Fruit fly (Drosophila melanogaster) whole organism, embryonic: ENCODE data around the gene Fatp1.

ENCODE experiments used
- Ada2b ChIP-seq: fragments of 200-800 bp; sonication (Bioruptor generic); IDR thresholded peaks from 2 replicates; pipeline ENCODE4 v1.3.6; 2022; ENCODE audit warnings: missing biosample characterization, missing genetic modification characterization
- Bdp1 ChIP-seq: fragments of 200-800 bp; sonication (Bioruptor generic); optimal IDR thresholded peaks from 3 replicates; lab custom pipeline; 2016; ENCODE audit warnings: missing biosample characterization, missing genetic modification characterization
- Bgb ChIP-seq: fragments of 200-800 bp; sonication (Bioruptor generic); IDR thresholded peaks from 2 replicates; pipeline ENCODE4 v1.3.6; 2022; ENCODE audit warnings: missing biosample characterization, missing genetic modification characterization; ENCODE audit not compliant: partially characterized antibody
- CG10431 ChIP-seq: fragments of 200-800 bp; sonication (Bioruptor generic); optimal IDR thresholded peaks from 3 replicates; lab custom pipeline; 2018; ENCODE audit warnings: missing biosample characterization, mild to moderate bottlenecking, missing genetic modification characterization
- CG12769 ChIP-seq: fragments of 200-800 bp; sonication (Bioruptor generic); optimal IDR thresholded peaks from 2 replicates; lab custom pipeline; 2019; ENCODE audit warnings: missing biosample characterization, mild to moderate bottlenecking, missing genetic modification characterization, moderate library complexity
- CG12942 ChIP-seq: fragments of 200-800 bp; sonication (Bioruptor generic); optimal IDR thresholded peaks from 3 replicates; lab custom pipeline; 2016; ENCODE audit warnings: missing biosample characterization, missing genetic modification characterization
- CG14441 ChIP-seq: fragments of 200-800 bp; sonication (Bioruptor generic); IDR thresholded peaks from 2 replicates; pipeline ENCODE4 v1.3.6; 2022; ENCODE audit warnings: missing biosample characterization, missing genetic modification characterization
- CG14860 ChIP-seq: fragments of 200-800 bp; sonication (Bioruptor generic); IDR thresholded peaks from 3 replicates; pipeline ENCODE4 v1.3.6; 2022; ENCODE audit warnings: missing biosample characterization, missing genetic modification characterization; ENCODE audit not compliant: partially characterized antibody
- CG1603 ChIP-seq: fragments of 200-800 bp; sonication (Bioruptor generic); optimal IDR thresholded peaks from 2 replicates; lab custom pipeline; 2019; ENCODE audit warnings: missing biosample characterization, mild to moderate bottlenecking, missing genetic modification characterization, moderate library complexity
- CG17361 ChIP-seq: fragments of 200-800 bp; sonication (Bioruptor generic); IDR thresholded peaks from 3 replicates; pipeline ENCODE4 v1.3.6; 2022; ENCODE audit warnings: missing biosample characterization, missing genetic modification characterization
- CG3163 ChIP-seq: fragments of 200-800 bp; sonication (Bioruptor generic); optimal IDR thresholded peaks from 3 replicates; lab custom pipeline; 2016; ENCODE audit warnings: missing biosample characterization, missing genetic modification characterization
- CG6654 ChIP-seq: fragments of 200-800 bp; sonication (Bioruptor generic); optimal IDR thresholded peaks from 2 replicates; lab custom pipeline; 2017; ENCODE audit warnings: missing biosample characterization, mild to moderate bottlenecking, missing genetic modification characterization
- CG7357 ChIP-seq: fragments of 200-800 bp; sonication (Bioruptor generic); IDR thresholded peaks from 3 replicates; pipeline ENCODE4 v1.3.6; 2022; ENCODE audit warnings: missing biosample characterization, missing genetic modification characterization
- CG7839 ChIP-seq: fragments of 200-800 bp; sonication (Bioruptor generic); optimal IDR thresholded peaks from 3 replicates; lab custom pipeline; 2018; ENCODE audit warnings: missing biosample characterization, mild to moderate bottlenecking, missing genetic modification characterization, moderate library complexity
- CG8290 ChIP-seq, 3 experiments: fragments of 200-800 bp; sonication (Bioruptor generic); optimal IDR thresholded peaks; 2 replicates each; lab custom pipeline; 2016 to 2019; ENCODE audit warnings: missing biosample characterization in 3 of 3, missing genetic modification characterization in 3 of 3, mild to moderate bottlenecking in 2 of 3, moderate library complexity in 1 of 3
- Dbx ChIP-seq: fragments of 200-800 bp; sonication (Bioruptor generic); IDR thresholded peaks from 3 replicates; pipeline ENCODE4 v1.3.6; 2022; ENCODE audit warnings: missing biosample characterization, missing genetic modification characterization
- Dek ChIP-seq: fragments of 200-800 bp; sonication (Bioruptor generic); optimal IDR thresholded peaks from 3 replicates; lab custom pipeline; 2019; ENCODE audit warnings: missing biosample characterization, mild to moderate bottlenecking, missing genetic modification characterization, moderate library complexity
- E2f1 ChIP-seq: fragments of 200-800 bp; sonication (Bioruptor generic); IDR thresholded peaks from 2 replicates; pipeline ENCODE4 v1.3.6; 2022; ENCODE audit warnings: missing biosample characterization, missing genetic modification characterization
- E2f2 ChIP-seq: fragments of 200-800 bp; sonication (Bioruptor generic); IDR thresholded peaks from 2 replicates; pipeline ENCODE4 v1.3.6; 2022; ENCODE audit warnings: missing biosample characterization, missing genetic modification characterization
- ERR ChIP-seq: fragments of 200-800 bp; sonication (Bioruptor generic); optimal IDR thresholded peaks from 2 replicates; lab custom pipeline; 2016; ENCODE audit warnings: missing biosample characterization, missing genetic modification characterization
- Hand ChIP-seq: fragments of 200-800 bp; sonication (Bioruptor generic); optimal IDR thresholded peaks from 2 replicates; lab custom pipeline; 2017; ENCODE audit warnings: mild to moderate bottlenecking, missing biosample characterization, missing genetic modification reagents, missing genetic modification characterization
- Hr51 ChIP-seq, 2 experiments: fragments of 200-800 bp; sonication (Bioruptor generic); optimal IDR thresholded peaks; 2 replicates in 1 of 2; 3 replicates in 1 of 2; lab custom pipeline; 2016 to 2018; ENCODE audit warnings: missing biosample characterization in 2 of 2, missing genetic modification characterization in 2 of 2, mild to moderate bottlenecking in 1 of 2, moderate library complexity in 1 of 2
- Jarid2 ChIP-seq: fragments of 200-800 bp; sonication (Bioruptor generic); optimal IDR thresholded peaks from 3 replicates; lab custom pipeline; 2017; ENCODE audit warnings: mild to moderate bottlenecking, missing biosample characterization, missing genetic modification reagents, missing genetic modification characterization
- MBD-R2 ChIP-seq: fragments of 200-800 bp; sonication (Bioruptor generic); IDR thresholded peaks from 2 replicates; pipeline ENCODE4 v1.3.6; 2022; ENCODE audit warnings: missing biosample characterization, missing genetic modification characterization
- MESR4 ChIP-seq: fragments of 200-800 bp; sonication (Bioruptor generic); optimal IDR thresholded peaks from 2 replicates; lab custom pipeline; 2018; ENCODE audit warnings: missing biosample characterization, mild to moderate bottlenecking, missing genetic modification characterization, moderate library complexity
- Sin3A ChIP-seq: fragments of >200 bp; optimal IDR thresholded peaks from 2 replicates; lab custom pipeline; 2018
- Xrp1 ChIP-seq: fragments of 200-800 bp; sonication (Bioruptor generic); IDR thresholded peaks from 2 replicates; pipeline ENCODE4 v1.3.6; 2022; ENCODE audit warnings: missing biosample characterization, missing genetic modification characterization
- amos ChIP-seq: fragments of 200-800 bp; sonication (Bioruptor generic); IDR thresholded peaks from 2 replicates; pipeline ENCODE4 v1.3.6; 2022; ENCODE audit warnings: missing biosample characterization, missing genetic modification characterization; ENCODE audit not compliant: partially characterized antibody
- az2 ChIP-seq: fragments of 200-800 bp; sonication (Bioruptor generic); optimal IDR thresholded peaks from 3 replicates; lab custom pipeline; 2016; ENCODE audit warnings: missing biosample characterization, missing genetic modification characterization
- chm ChIP-seq: fragments of 200-800 bp; sonication (Bioruptor generic); IDR thresholded peaks from 2 replicates; pipeline ENCODE4 v1.3.6; 2022; ENCODE audit warnings: missing biosample characterization, missing genetic modification characterization
- ci ChIP-seq: fragments of 200-800 bp; sonication (Bioruptor generic); IDR thresholded peaks from 3 replicates; pipeline ENCODE4 v1.3.6; 2022; ENCODE audit warnings: missing biosample characterization, missing genetic modification characterization
- dm ChIP-seq: fragments of 200-800 bp; sonication (Bioruptor generic); optimal IDR thresholded peaks from 3 replicates; lab custom pipeline; 2016; ENCODE audit warnings: missing biosample characterization, missing genetic modification characterization
- dpn ChIP-seq, 2 experiments: fragments of 200-800 bp; sonication (Bioruptor generic); optimal IDR thresholded peaks; 3 replicates each; lab custom pipeline; 2016; ENCODE audit warnings: missing biosample characterization in 2 of 2, missing genetic modification characterization in 2 of 2
- fd64A ChIP-seq: fragments of 200-800 bp; sonication (Bioruptor generic); optimal IDR thresholded peaks from 3 replicates; lab custom pipeline; 2018; ENCODE audit warnings: missing biosample characterization, mild to moderate bottlenecking, missing genetic modification characterization
- hb ChIP-seq: fragments of 200-800 bp; sonication (Bioruptor generic); IDR thresholded peaks from 3 replicates; pipeline ENCODE4 v1.3.6; 2022; ENCODE audit warnings: missing biosample characterization, missing genetic modification characterization; ENCODE audit not compliant: partially characterized antibody
- jumu ChIP-seq: fragments of 200-800 bp; sonication (Bioruptor generic); optimal IDR thresholded peaks from 3 replicates; lab custom pipeline; 2016; ENCODE audit warnings: missing biosample characterization, missing genetic modification characterization
- mam ChIP-seq: fragments of 200-800 bp; sonication (Bioruptor generic); optimal IDR thresholded peaks from 3 replicates; lab custom pipeline; 2016; ENCODE audit warnings: missing biosample characterization, missing genetic modification characterization
- mirr ChIP-seq: fragments of 200-800 bp; sonication (Bioruptor generic); optimal IDR thresholded peaks from 3 replicates; lab custom pipeline; 2018; ENCODE audit warnings: missing biosample characterization, mild to moderate bottlenecking, missing genetic modification characterization
- nerfin-2 ChIP-seq: fragments of 200-800 bp; sonication (Bioruptor generic); IDR thresholded peaks from 2 replicates; pipeline ENCODE4 v1.3.6; 2022; ENCODE audit warnings: missing biosample characterization, missing genetic modification characterization; ENCODE audit not compliant: partially characterized antibody
- otp ChIP-seq: fragments of 200-800 bp; sonication (Bioruptor generic); IDR thresholded peaks from 3 replicates; pipeline ENCODE4, ENCODE4 v1.3.6; 2022; ENCODE audit warnings: missing biosample characterization, missing genetic modification characterization
- rib ChIP-seq: fragments of 200-800 bp; sonication (Bioruptor generic); IDR thresholded peaks from 2 replicates; pipeline ENCODE4 v1.3.6; 2022; ENCODE audit warnings: missing biosample characterization, missing genetic modification characterization
- row ChIP-seq: fragments of 200-800 bp; sonication (Bioruptor generic); IDR thresholded peaks from 3 replicates; pipeline ENCODE4 v1.3.6; 2022; ENCODE audit warnings: missing biosample characterization, missing genetic modification characterization
- sd ChIP-seq: fragments of 200-800 bp; sonication (Bioruptor generic); optimal IDR thresholded peaks from 3 replicates; lab custom pipeline; 2018; ENCODE audit warnings: missing biosample characterization, mild to moderate bottlenecking, missing genetic modification characterization, moderate library complexity
- sna ChIP-seq: fragments of 200-800 bp; sonication (Bioruptor generic); IDR thresholded peaks from 2 replicates; pipeline ENCODE4 v1.3.6; 2022; ENCODE audit warnings: missing biosample characterization, missing genetic modification characterization; ENCODE audit not compliant: partially characterized antibody
- stwl ChIP-seq: fragments of 200-800 bp; sonication (Bioruptor generic); optimal IDR thresholded peaks from 3 replicates; lab custom pipeline; 2018; ENCODE audit warnings: missing biosample characterization, mild to moderate bottlenecking, missing genetic modification characterization, moderate library complexity
- twi ChIP-seq: fragments of 200-800 bp; optimal IDR thresholded peaks from 2 replicates; lab custom pipeline; 2019; ENCODE audit warnings: missing biosample characterization, mild to moderate bottlenecking, missing genetic modification characterization, moderate library complexity
- zen ChIP-seq: fragments of 200-800 bp; sonication (Bioruptor generic); optimal IDR thresholded peaks from 3 replicates; lab custom pipeline; 2018; ENCODE audit warnings: missing biosample characterization, mild to moderate bottlenecking, missing genetic modification characterization, moderate library complexity
- zfh1 ChIP-seq: fragments of 200-800 bp; sonication (Bioruptor generic); IDR thresholded peaks from 3 replicates; pipeline ENCODE4 v1.3.6; 2022; ENCODE audit warnings: missing biosample characterization, missing genetic modification characterization

The Fatp1 gene

DNA sequence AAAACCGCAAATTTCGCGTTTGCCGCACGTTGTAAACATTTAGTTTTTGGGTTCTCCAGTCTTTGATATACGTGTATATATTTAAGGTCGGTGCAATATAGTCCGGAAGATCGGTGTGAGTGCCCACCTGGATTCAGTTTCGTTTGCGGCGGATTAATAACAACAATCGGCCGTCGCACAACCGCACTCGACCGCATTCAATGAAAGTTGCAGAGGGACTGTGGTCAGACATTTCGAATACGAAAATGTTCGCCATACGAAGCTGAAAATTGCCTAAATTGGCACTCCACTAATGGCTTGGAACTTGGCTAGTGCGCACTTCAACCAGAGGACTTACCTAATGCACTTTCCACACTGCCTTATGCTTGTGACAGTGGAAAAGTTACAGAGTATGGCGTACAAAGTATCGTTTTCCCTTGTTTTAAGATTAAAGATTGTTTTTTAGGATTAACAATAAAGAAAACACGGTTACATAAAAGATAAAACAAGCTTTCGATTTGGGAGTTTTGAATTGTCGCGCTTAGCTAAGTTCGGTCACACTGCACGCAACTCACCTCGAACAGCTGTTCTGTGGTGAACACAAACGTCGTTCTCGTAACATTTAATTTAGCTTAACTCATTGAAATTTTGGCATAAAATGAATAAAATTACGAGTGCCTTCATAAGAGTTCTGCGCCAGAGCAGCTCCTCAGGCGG, 10.3 kb downstream of the Fatp1 start, which contains the start of the genes Myo31DF and CG6094 (continued):
- TF ChIP-seq dpn (GFP tag; optimal IDR thresholded peaks at IDR 0.05; lab: Kevin White, UChicago) (peak; percentile 16 to 39), Hr51 (GFP tag; optimal IDR thresholded peaks at IDR 0.05; lab: Kevin White, UChicago) (peak in 1 of 2 experiments; percentile 26), E2f2 (GFP tag; lab: Robert Waterston, UW) (peak; percentile 97), CG14441 (GFP tag; lab: Robert Waterston, UW) (0 out of 2 replicates have a peak, but pooled peaks have one; percentile 34), otp (GFP tag; lab: Robert Waterston, UW) (no peak), mirr (peak; percentile 32), Dek (tag; lab: Kevin White, UChicago) (peak; percentile 33), E2f1 (GFP tag; lab: Robert Waterston, UW) (no peak), CG12942 (GFP tag; lab: Kevin White, UChicago) (peak; percentile 6), CG10431 (peak; percentile 38), rib (GFP tag; lab: Robert Waterston, UW) (peak; percentile 89), CG1603 (tag; lab: Kevin White, UChicago) (peak; percentile 81), fd64A (GFP tag; lab: Kevin White, UChicago) (peak; percentile 1), MESR4 (peak; percentile 1), dm (GFP tag; lab: Kevin White, UChicago) (peak; percentile 28), Dbx (GFP tag; lab: Robert Waterston, UW) (peak; percentile 80; the same call in 2 of the 3 replicates), CG7357 (GFP tag; lab: Robert Waterston, UW) (peak; percentile 99), Bdp1 (GFP tag; lab: Kevin White, UChicago) (peak; percentile 43), ci (GFP tag; lab: Robert Waterston, UW) (peak; percentile 49; the same call in 2 of the 3 replicates), amos (peak; percentile 57; the same call in 1 of the 2 replicates), Bgb (GFP tag; lab: Robert Waterston, UW) (peak; percentile 75), sd (tag; lab: Kevin White, UChicago) (peak; percentile 65), Hand (GFP tag; lab: Kevin White, UChicago) (no peak), CG14860 (GFP tag; lab: Robert Waterston, UW) (no peak), CG6654 (GFP tag; lab: Kevin White, UChicago) (peak; percentile 96), sna (no peak), CG17361 (GFP tag; lab: Robert Waterston, UW) (0 out of 3 replicates have a peak, but pooled peaks have one; percentile 31), az2 (GFP tag; lab: Kevin White, UChicago) (no peak), zen (peak; percentile 62), twi (tag; lab: Kevin White, UChicago) (peak; percentile 23), stwl (peak; percentile 64), Jarid2 (GFP tag; lab: Kevin White, UChicago) (peak; percentile 99), hb (GFP tag; lab: Robert Waterston, UW) (no peak), jumu (GFP tag; lab: Kevin White, UChicago) (peak; percentile 58), zfh1 (GFP tag; lab: Robert Waterston, UW) (0 out of 3 replicates have a peak, but pooled peaks have one; percentile 24), CG3163 (GFP tag; lab: Kevin White, UChicago) (peak; percentile 59), chm (GFP tag; lab: Robert Waterston, UW) (peak; percentile 78), ERR (GFP tag; lab: Kevin White, UChicago) (peak; percentile 54), CG7839 (tag; lab: Kevin White, UChicago) (peak; percentile 8), nerfin-2 (GFP tag; lab: Robert Waterston, UW) (0 out of 2 replicates have a peak, but pooled peaks have one; percentile 12), row (GFP tag; lab: Robert Waterston, UW) (peak; percentile 59), mam (GFP tag; lab: Kevin White, UChicago) (peak; percentile 24), CG12769 (tag; lab: Kevin White, UChicago) (peak; percentile 76), CG8290 (GFP tag; optimal IDR thresholded peaks at IDR 0.05; lab: Kevin White, UChicago) (no peak), CG8290 (tag; optimal IDR thresholded peaks at IDR 0.05; lab: Kevin White, UChicago) (peak in 1 of 2 experiments; percentile 81), Ada2b (GFP tag; lab: Robert Waterston, UW) (no peak), Sin3A (lab: Kevin White, UChicago) (peak; percentile 98), MBD-R2 (GFP tag; lab: Robert Waterston, UW) (peak; percentile 58; the same call in 1 of the 2 replicates), Xrp1 (GFP tag; lab: Robert Waterston, UW) (peak; percentile 29; the same call in 1 of the 2 replicates)
